Worm (Caenorhabditis elegans): ENCODE data around the gene lys-8.
A peak's percentile ranks its signal among the peaks of the same experiment; 100 is the strongest.

- TF ChIP-seq tbx-2 (tag; optimal IDR thresholded peaks at IDR 0.05) (peak; percentile 100), unc-130 (tag; optimal IDR thresholded peaks at IDR 0.05) (peak; percentile 98), blmp-1 (tag; optimal IDR thresholded peaks at IDR 0.05) (peak; percentile 81), aly-2 (tag; optimal IDR thresholded peaks at IDR 0.05) (peak; percentile 99), nhr-11 (tag; optimal IDR thresholded peaks at IDR 0.05) (peak; percentile 96), irx-1 (tag; optimal IDR thresholded peaks at IDR 0.05) (peak; percentile 99), unc-86 (tag; optimal IDR thresholded peaks at IDR 0.05) (peak; percentile 98), snpc-4 (tag; optimal IDR thresholded peaks at IDR 0.05) (peak; percentile 100), rnt-1 (tag; optimal IDR thresholded peaks at IDR 0.05) (peak; percentile 98), snu-23 (GFP tag; optimal IDR thresholded peaks at IDR 0.05) (peak; percentile 100), efl-3 (GFP tag; optimal IDR thresholded peaks at IDR 0.05) (peak; percentile 83), ceh-82 (tag; optimal IDR thresholded peaks at IDR 0.05) (peak; percentile 96 to 97 (median 97))
These were observed 42.4 kb upstream of the lys-8 start for ce11 chrII:5543476-5544144.
